Worm (Caenorhabditis elegans) whole organism, mixed stage, embryonic: Measurements from ENCODE around the gene C38C3.4.

ENCODE experiments used
- M03D4.4 ChIP-seq: sonication (generic microtip); optimal IDR thresholded peaks from 2 replicates; lab custom pipeline; 2017; ENCODE audit warnings: mild to moderate bottlenecking, missing genetic modification characterization, missing compliant biosample characterization
- bed-3 ChIP-seq: fragments of 200-800 bp; sonication (Bioruptor generic); optimal IDR thresholded peaks from 3 replicates; lab custom pipeline; 2018; ENCODE audit warnings: mild to moderate bottlenecking, missing genetic modification characterization, moderate library complexity, missing compliant biosample characterization
- blmp-1 ChIP-seq: fragments of 150-350 bp; optimal IDR thresholded peaks from 2 replicates; lab custom pipeline; 2014; ENCODE audit warnings: missing biosample characterization, missing genetic modification characterization
- ceh-39 ChIP-seq: fragments of 150-350 bp; optimal IDR thresholded peaks from 2 replicates; lab custom pipeline; 2014; ENCODE audit warnings: missing biosample characterization, missing genetic modification characterization
- ceh-43 ChIP-seq: fragments of 200-800 bp; sonication (Bioruptor generic); optimal IDR thresholded peaks from 2 replicates; lab custom pipeline; 2018; ENCODE audit warnings: mild to moderate bottlenecking, missing genetic modification characterization, moderate library complexity, missing compliant biosample characterization
- ceh-83 ChIP-seq: fragments of 200-800 bp; sonication (Bioruptor generic); optimal IDR thresholded peaks from 2 replicates; lab custom pipeline; 2018; ENCODE audit warnings: mild to moderate bottlenecking, missing genetic modification characterization, missing compliant biosample characterization
- ces-1 ChIP-seq: fragments of 150-350 bp; optimal IDR thresholded peaks from 2 replicates; lab custom pipeline; 2014; ENCODE audit warnings: missing biosample characterization, missing genetic modification reagents, missing genetic modification characterization
- cnd-1 ChIP-seq: fragments of 200-800 bp; sonication (Bioruptor generic); optimal IDR thresholded peaks from 2 replicates; lab custom pipeline; 2018; ENCODE audit warnings: mild to moderate bottlenecking, missing genetic modification characterization, missing compliant biosample characterization
- elt-1 ChIP-seq: sonication (generic microtip); optimal IDR thresholded peaks from 2 replicates; lab custom pipeline; 2017; ENCODE audit warnings: missing genetic modification characterization, mild to moderate bottlenecking, missing compliant biosample characterization, antibody characterized with exemption, moderate library complexity, borderline replicate concordance; ENCODE audit not compliant: insufficient read depth
- flh-1 ChIP-seq: fragments of 200-800 bp; sonication (Bioruptor generic); optimal IDR thresholded peaks from 2 replicates; lab custom pipeline; 2018; ENCODE audit warnings: mild to moderate bottlenecking, missing genetic modification characterization, moderate library complexity, missing compliant biosample characterization
- ham-2 ChIP-seq: fragments of 200-800 bp; sonication (Bioruptor generic); optimal IDR thresholded peaks from 2 replicates; lab custom pipeline; 2018; ENCODE audit warnings: mild to moderate bottlenecking, missing genetic modification characterization, missing compliant biosample characterization
- hlh-1 ChIP-seq: fragments of 150-350 bp; optimal IDR thresholded peaks from 2 replicates; lab custom pipeline; 2014; ENCODE audit warnings: missing biosample characterization, missing genetic modification reagents, missing genetic modification characterization
- lin-32 ChIP-seq: fragments of 200-800 bp; sonication (Bioruptor generic); optimal IDR thresholded peaks from 2 replicates; lab custom pipeline; 2018; ENCODE audit warnings: mild to moderate bottlenecking, missing genetic modification characterization, missing compliant biosample characterization
- lsy-2 ChIP-seq: fragments of 150-350 bp; optimal IDR thresholded peaks from 2 replicates; lab custom pipeline; 2014; ENCODE audit warnings: missing biosample characterization, missing genetic modification characterization
- mab-5 ChIP-seq: fragments of 150-350 bp; optimal IDR thresholded peaks from 2 replicates; lab custom pipeline; 2014; ENCODE audit warnings: missing biosample characterization, missing genetic modification characterization
- mep-1 ChIP-seq: fragments of 150-350 bp; optimal IDR thresholded peaks from 2 replicates; lab custom pipeline; 2017; ENCODE audit warnings: missing biosample characterization, missing genetic modification reagents, missing genetic modification characterization, inconsistent platforms
- mls-2 ChIP-seq: sonication (generic microtip); optimal IDR thresholded peaks from 2 replicates; lab custom pipeline; 2016; ENCODE audit warnings: mild to moderate bottlenecking, missing genetic modification characterization, moderate library complexity, missing compliant biosample characterization
- nhr-12 ChIP-seq: fragments of 150-350 bp; optimal IDR thresholded peaks from 2 replicates; lab custom pipeline; 2014; ENCODE audit warnings: missing biosample characterization, missing genetic modification characterization
- nhr-2 ChIP-seq: fragments of 150-350 bp; optimal IDR thresholded peaks from 2 replicates; lab custom pipeline; 2014; ENCODE audit warnings: missing biosample characterization, missing genetic modification characterization
- nhr-237 ChIP-seq: fragments of 150-350 bp; optimal IDR thresholded peaks from 2 replicates; lab custom pipeline; 2014; ENCODE audit warnings: missing biosample characterization, missing genetic modification characterization
- nhr-28 ChIP-seq: fragments of 150-350 bp; optimal IDR thresholded peaks from 2 replicates; lab custom pipeline; 2014; ENCODE audit warnings: missing biosample characterization, missing genetic modification characterization
- nhr-76 ChIP-seq: sonication (generic microtip); optimal IDR thresholded peaks from 2 replicates; lab custom pipeline; 2017; ENCODE audit warnings: missing biosample characterization, missing genetic modification characterization
- pha-4 ChIP-seq: fragments of 150-350 bp; optimal IDR thresholded peaks from 2 replicates; lab custom pipeline; 2018; ENCODE audit warnings: missing biosample characterization, missing genetic modification reagents, missing genetic modification characterization
- sem-2 ChIP-seq: fragments of 200-800 bp; sonication (Bioruptor generic); optimal IDR thresholded peaks from 2 replicates; lab custom pipeline; 2018; ENCODE audit warnings: mild to moderate bottlenecking, missing genetic modification characterization, missing compliant biosample characterization
- snpc-4 ChIP-seq: fragments of 150-350 bp; optimal IDR thresholded peaks from 2 replicates; lab custom pipeline; 2014; ENCODE audit warnings: missing biosample characterization, missing genetic modification characterization
- sptf-1 ChIP-seq: sonication (generic microtip); optimal IDR thresholded peaks from 2 replicates; lab custom pipeline; 2017; ENCODE audit warnings: mild to moderate bottlenecking, missing genetic modification characterization, moderate library complexity, missing compliant biosample characterization
- tbx-8 ChIP-seq: fragments of 200-800 bp; sonication (Bioruptor generic); optimal IDR thresholded peaks from 2 replicates; lab custom pipeline; 2018; ENCODE audit warnings: mild to moderate bottlenecking, missing genetic modification characterization, moderate library complexity, missing compliant biosample characterization
- unc-120 ChIP-seq: sonication (generic microtip); optimal IDR thresholded peaks from 2 replicates; lab custom pipeline; 2017; ENCODE audit warnings: missing genetic modification characterization, missing compliant biosample characterization; ENCODE audit not compliant: poor library complexity, severe bottlenecking
- unc-39 ChIP-seq: fragments of 150-350 bp; optimal IDR thresholded peaks from 2 replicates; lab custom pipeline; 2014; ENCODE audit warnings: missing biosample characterization, missing genetic modification characterization
- unc-62 ChIP-seq: fragments of 150-350 bp; optimal IDR thresholded peaks from 2 replicates; lab custom pipeline; 2014; ENCODE audit warnings: missing biosample characterization, missing genetic modification reagents, missing genetic modification characterization
- zip-8 ChIP-seq: fragments of 150-350 bp; optimal IDR thresholded peaks from 2 replicates; lab custom pipeline; 2014; ENCODE audit warnings: missing biosample characterization, missing genetic modification characterization

Gene C38C3.4

ce11 chrV:1447724-1448123 is 34.1 kb upstream of the C38C3.4 start, which contains the start of gene cnc-3:
Gene cnc-3, plus strand, starts transcription at chrV:1448004.
- TF ChIP-seq elt-1 (tag; lab: Kevin White, UChicago): no peak
- no peak for TF ChIP-seq bed-3 (GFP tag; lab: Kevin White, UChicago)
- TF ChIP-seq pha-4 (tag; lab: Kevin White, UChicago): no peak
- no peak for TF ChIP-seq unc-39 (tag; lab: Kevin White, UChicago)
- no peak for TF ChIP-seq nhr-28 (tag; lab: Kevin White, UChicago)
- no peak for TF ChIP-seq blmp-1 (tag; lab: Kevin White, UChicago)
- TF ChIP-seq ceh-39: no peak
- TF ChIP-seq zip-8 (tag; lab: Kevin White, UChicago): no peak
- no peak for TF ChIP-seq nhr-76 (tag; lab: Kevin White, UChicago)
- TF ChIP-seq nhr-237 (tag; lab: Kevin White, UChicago): no peak
- TF ChIP-seq flh-1 (GFP tag; lab: Kevin White, UChicago): no peak
- TF ChIP-seq sem-2: no peak
- no peak for TF ChIP-seq ham-2 (GFP tag; lab: Kevin White, UChicago)
- no peak for TF ChIP-seq ces-1 (GFP tag; lab: Kevin White, UChicago)
- no peak for TF ChIP-seq tbx-8 (GFP tag; lab: Kevin White, UChicago)
- TF ChIP-seq ceh-83 (GFP tag; lab: Kevin White, UChicago): no peak
- TF ChIP-seq sptf-1: no peak
- TF ChIP-seq cnd-1: no peak
- TF ChIP-seq nhr-2 (tag; lab: Kevin White, UChicago): no peak
- TF ChIP-seq lsy-2 (tag; lab: Kevin White, UChicago): no peak

- TF ChIP-seq mls-2 (tag; lab: Kevin White, UChicago) (no peak), pha-4 (tag; lab: Kevin White, UChicago) (no peak), mep-1 (tag; lab: Kevin White, UChicago) (no peak), elt-1 (tag; lab: Kevin White, UChicago) (no peak), nhr-28 (tag; lab: Kevin White, UChicago) (no peak), tbx-8 (GFP tag; lab: Kevin White, UChicago) (no peak), sptf-1 (no peak), sem-2 (no peak), nhr-2 (tag; lab: Kevin White, UChicago) (no peak), lsy-2 (tag; lab: Kevin White, UChicago) (no peak), mab-5 (tag; lab: Kevin White, UChicago) (no peak), ham-2 (GFP tag; lab: Kevin White, UChicago) (no peak), hlh-1 (tag; lab: Kevin White, UChicago) (no peak), unc-62 (GFP tag; lab: Kevin White, UChicago) (no peak), zip-8 (tag; lab: Kevin White, UChicago) (no peak), cnd-1 (no peak)
These were observed 31.7 kb upstream of the C38C3.4 start, which contains the start of gene cnc-2 for ce11 chrV:1450160-1450559. Gene cnc-2, minus strand, starts transcription at chrV:1450183.

- TF ChIP-seq unc-120 (tag; lab: Kevin White, UChicago) (no peak), ces-1 (GFP tag; lab: Kevin White, UChicago) (no peak), lin-32 (no peak), lsy-2 (tag; lab: Kevin White, UChicago) (no peak), mep-1 (tag; lab: Kevin White, UChicago) (no peak), bed-3 (GFP tag; lab: Kevin White, UChicago) (no peak), M03D4.4 (tag; lab: Kevin White, UChicago) (no peak), sptf-1 (no peak), nhr-12 (tag; lab: Kevin White, UChicago) (no peak), ham-2 (GFP tag; lab: Kevin White, UChicago) (no peak)
These were observed 30.5 kb upstream of the C38C3.4 start, which contains the start of gene srj-23 for ce11 chrV:1451334-1451733. Gene srj-23, plus strand, starts transcription at chrV:1451634.

- TF ChIP-seq cnd-1 (no peak), mab-5 (tag; lab: Kevin White, UChicago) (no peak), unc-39 (tag; lab: Kevin White, UChicago) (no peak), ceh-83 (GFP tag; lab: Kevin White, UChicago) (no peak), mls-2 (tag; lab: Kevin White, UChicago) (no peak), lin-32 (no peak), blmp-1 (tag; lab: Kevin White, UChicago) (no peak), nhr-2 (tag; lab: Kevin White, UChicago) (no peak), snpc-4 (tag; lab: Kevin White, UChicago) (no peak), ceh-43 (GFP tag; lab: Kevin White, UChicago) (no peak), ces-1 (GFP tag; lab: Kevin White, UChicago) (no peak), tbx-8 (GFP tag; lab: Kevin White, UChicago) (no peak), zip-8 (tag; lab: Kevin White, UChicago) (no peak), nhr-12 (tag; lab: Kevin White, UChicago) (no peak), nhr-28 (tag; lab: Kevin White, UChicago) (no peak), pha-4 (tag; lab: Kevin White, UChicago) (no peak)
These were observed 27.1 kb upstream of the C38C3.4 start, which contains the start of gene chil-14 for ce11 chrV:1454762-1455161. Gene chil-14, plus strand, starts transcription at chrV:1455062.
